Fruit fly (Drosophila melanogaster): Measurements from ENCODE around the gene Prosbeta2R2.

DNA sequence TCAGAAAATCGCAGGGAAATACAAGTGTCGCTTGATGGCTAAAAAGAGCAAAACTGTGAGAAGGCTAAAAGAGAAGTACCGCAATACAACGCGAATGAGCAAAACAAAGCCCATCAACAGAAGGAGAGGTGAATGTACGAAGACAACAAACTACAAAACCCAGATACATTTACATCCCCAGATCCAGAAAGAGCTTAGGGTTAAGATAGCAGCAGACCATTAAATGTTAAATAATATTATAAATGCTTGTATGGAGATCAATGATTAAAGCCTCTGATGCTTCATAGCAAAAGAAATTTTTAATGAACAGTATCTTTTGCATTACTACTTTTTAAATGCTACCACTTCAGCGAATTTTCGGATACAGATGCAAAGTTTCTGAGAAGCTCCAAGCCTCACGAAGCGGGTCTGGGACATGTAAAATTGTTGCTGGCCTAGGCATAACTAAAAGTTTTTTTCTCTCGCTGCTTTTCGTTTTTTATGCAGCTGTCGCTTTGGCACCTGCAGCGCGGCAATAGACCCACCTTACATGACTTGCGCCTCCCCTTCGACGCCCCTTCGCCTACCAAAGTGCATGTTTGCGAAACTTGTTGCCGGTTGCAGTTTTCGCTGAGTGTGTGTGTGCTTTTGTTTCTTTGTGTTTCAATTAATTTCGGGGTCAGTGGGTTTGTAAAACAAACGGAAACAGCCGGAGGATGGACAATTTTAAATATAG lies 13.9 kb downstream of the Prosbeta2R2 start:
- TF ChIP-seq ttk (optimal IDR thresholded peaks at IDR 0.05) (no peak), psq (optimal IDR thresholded peaks at IDR 0.05) (no peak), h (optimal IDR thresholded peaks at IDR 0.05) (no peak), Myc (optimal IDR thresholded peaks at IDR 0.05) (no peak), Sin3A (optimal IDR thresholded peaks at IDR 0.05) (no peak), insv (optimal IDR thresholded peaks at IDR 0.05) (no peak)

All from Kc167 (cell line).